Worm (Caenorhabditis elegans) whole organism, midembryonic: ENCODE results near the gene T06D4.6.

ENCODE experiments used
- T22C8.4 ChIP-seq: fragments of 200-800 bp; sonication (Bioruptor generic); IDR thresholded peaks from 2 replicates; pipeline ENCODE4 v1.3.6; 2022; ENCODE audit warnings: missing genetic modification characterization, missing compliant biosample characterization
- cog-1 ChIP-seq: sonication (generic microtip); optimal IDR thresholded peaks from 2 replicates; lab custom pipeline; 2016; ENCODE audit warnings: missing genetic modification characterization, missing compliant biosample characterization
- flt-1 ChIP-seq: fragments of 200-800 bp; sonication (Bioruptor generic); IDR thresholded peaks from 2 replicates; pipeline ENCODE4 v1.3.6; 2022; ENCODE audit warnings: missing genetic modification characterization, missing compliant biosample characterization
- klf-2 ChIP-seq: fragments of 200-800 bp; sonication (Bioruptor generic); conservative IDR thresholded peaks from 2 replicates; pipeline ENCODE4 v1.3.6; 2022; ENCODE audit warnings: missing genetic modification reagents, missing genetic modification characterization, missing compliant biosample characterization
- med-1 ChIP-seq: sonication (generic microtip); optimal IDR thresholded peaks from 2 replicates; lab custom pipeline; 2017; ENCODE audit warnings: missing genetic modification characterization, mild to moderate bottlenecking, missing compliant biosample characterization, antibody characterized with exemption, missing genetic modification reagents; ENCODE audit not compliant: insufficient read depth
- ref-1 ChIP-seq: fragments of 200-800 bp; sonication (Bioruptor generic); conservative IDR thresholded peaks from 2 replicates; pipeline ENCODE4 v1.3.6; 2022; ENCODE audit warnings: missing genetic modification reagents, missing genetic modification characterization, missing compliant biosample characterization
- tab-1 ChIP-seq: fragments of 200-800 bp; sonication (Bioruptor generic); IDR thresholded peaks from 2 replicates; pipeline ENCODE4 v1.3.6; 2022; ENCODE audit warnings: missing genetic modification characterization, missing compliant biosample characterization
- ztf-23 ChIP-seq: fragments of 200-800 bp; sonication (Bioruptor generic); IDR thresholded peaks from 2 replicates; pipeline ENCODE4 v1.3.6; 2022; ENCODE audit warnings: missing genetic modification reagents, missing genetic modification characterization, missing compliant biosample characterization
- ztf-29 ChIP-seq: fragments of 200-800 bp; sonication (Bioruptor generic); IDR thresholded peaks from 2 replicates; pipeline ENCODE4 v1.3.6; 2022; ENCODE audit warnings: missing genetic modification reagents, missing genetic modification characterization, missing compliant biosample characterization

DNA sequence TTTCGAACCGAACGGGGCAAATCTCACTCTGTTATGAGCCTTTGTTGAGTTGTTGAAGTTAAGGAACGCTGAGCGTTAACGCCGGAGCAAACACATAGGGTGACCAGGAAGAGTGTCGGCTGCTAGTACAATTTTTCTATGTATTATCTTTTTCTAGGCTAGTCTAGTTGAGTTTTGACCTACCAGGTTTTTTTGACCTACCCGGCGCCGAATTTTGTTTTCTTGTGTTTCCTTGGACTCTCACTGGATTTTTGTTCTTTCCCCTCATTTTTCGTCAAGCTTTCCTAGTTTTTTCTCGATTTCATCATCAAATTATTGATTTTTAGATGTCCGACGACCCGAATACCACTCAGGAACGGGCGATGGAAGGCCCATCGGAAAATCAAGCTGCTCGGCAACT lies 5.9 kb downstream of the T06D4.6 start, which contains the start of gene T06D4.1:
- no peak for TF ChIP-seq ref-1 (GFP tag; lab: Robert Waterston, UW)
- no peak for TF ChIP-seq ztf-29 (GFP tag; lab: Robert Waterston, UW)
- no peak for TF ChIP-seq ztf-23 (GFP tag; lab: Robert Waterston, UW)
- TF ChIP-seq klf-2 (GFP tag; lab: Robert Waterston, UW) = no peak
- TF ChIP-seq tab-1 (GFP tag; lab: Robert Waterston, UW) = no peak
- no peak for TF ChIP-seq cog-1 (tag; lab: Kevin White, UChicago)
- TF ChIP-seq T22C8.4 = no peak
- TF ChIP-seq med-1 (GFP tag; lab: Kevin White, UChicago) = no peak
- no peak for TF ChIP-seq flt-1
